Fruit fly (Drosophila melanogaster) whole organism, prepupa: ENCODE measurements around the gene CG9839.

Source experiments
- Blimp-1 ChIP-seq: fragments of 200-800 bp; sonication (Bioruptor generic); optimal IDR thresholded peaks from 3 replicates; lab custom pipeline; 2017; ENCODE audit warnings: missing biosample characterization, missing genetic modification characterization, mild to moderate bottlenecking, moderate library complexity, missing genetic modification reagents
- CG10669 ChIP-seq: fragments of 200-800 bp; sonication (Bioruptor generic); optimal IDR thresholded peaks from 3 replicates; lab custom pipeline; 2018; ENCODE audit warnings: missing biosample characterization, mild to moderate bottlenecking, missing genetic modification characterization, moderate library complexity
- CG1621 ChIP-seq: fragments of 200-800 bp; sonication (Bioruptor generic); optimal IDR thresholded peaks from 3 replicates; lab custom pipeline; 2018; ENCODE audit warnings: missing biosample characterization, mild to moderate bottlenecking, missing genetic modification characterization
- CG3919 ChIP-seq: fragments of 200-800 bp; sonication (Bioruptor generic); optimal IDR thresholded peaks from 3 replicates; lab custom pipeline; 2016; ENCODE audit warnings: missing biosample characterization, missing genetic modification characterization
- CG4318 ChIP-seq: fragments of 200-800 bp; sonication (Bioruptor generic); optimal IDR thresholded peaks from 3 replicates; lab custom pipeline; 2017; ENCODE audit warnings: missing biosample characterization, mild to moderate bottlenecking, missing genetic modification characterization
- CG6163 ChIP-seq: fragments of 200-800 bp; sonication (Bioruptor generic); IDR thresholded peaks from 3 replicates; pipeline ENCODE4 v1.3.6; 2022; ENCODE audit warnings: missing biosample characterization, missing genetic modification characterization
- CG6276 ChIP-seq: fragments of 200-800 bp; sonication (Bioruptor generic); optimal IDR thresholded peaks from 2 replicates; lab custom pipeline; 2017; ENCODE audit warnings: missing biosample characterization, mild to moderate bottlenecking, missing genetic modification characterization
- CG6792 ChIP-seq: fragments of 200-800 bp; sonication (Bioruptor generic); optimal IDR thresholded peaks from 3 replicates; lab custom pipeline; 2016; ENCODE audit warnings: missing biosample characterization, missing genetic modification characterization
- CG6808 ChIP-seq: fragments of 200-800 bp; sonication (Bioruptor generic); optimal IDR thresholded peaks from 3 replicates; lab custom pipeline; 2017; ENCODE audit warnings: missing biosample characterization, missing genetic modification characterization, mild to moderate bottlenecking, moderate library complexity, missing genetic modification reagents
- CG8119 ChIP-seq: fragments of 200-800 bp; sonication (Bioruptor generic); IDR thresholded peaks from 3 replicates; pipeline ENCODE4 v1.3.6; 2022; ENCODE audit warnings: missing biosample characterization, missing genetic modification characterization
- CG8319 ChIP-seq: fragments of 200-800 bp; sonication (Bioruptor generic); optimal IDR thresholded peaks from 3 replicates; lab custom pipeline; 2016; ENCODE audit warnings: missing biosample characterization, missing genetic modification characterization
- CG9139 ChIP-seq: fragments of 200-800 bp; sonication (Bioruptor generic); optimal IDR thresholded peaks from 3 replicates; lab custom pipeline; 2017; ENCODE audit warnings: missing biosample characterization, mild to moderate bottlenecking, missing genetic modification characterization
- Eip93F ChIP-seq: fragments of 200-800 bp; sonication (Bioruptor generic); optimal IDR thresholded peaks from 2 replicates; lab custom pipeline; 2016; ENCODE audit warnings: missing biosample characterization, mild to moderate bottlenecking, missing genetic modification characterization
- Ets96B ChIP-seq: fragments of 200-800 bp; optimal IDR thresholded peaks from 2 replicates; lab custom pipeline; 2019; ENCODE audit warnings: missing biosample characterization, mild to moderate bottlenecking, missing genetic modification characterization, moderate library complexity
- Gug ChIP-seq: fragments of 200-800 bp; sonication (Bioruptor generic); IDR thresholded peaks from 2 replicates; pipeline ENCODE4 v1.3.6; 2022; ENCODE audit warnings: missing biosample characterization, missing genetic modification characterization
- Hr39 ChIP-seq: fragments of 200-800 bp; sonication (Bioruptor generic); optimal IDR thresholded peaks from 2 replicates; lab custom pipeline; 2016; ENCODE audit warnings: missing biosample characterization, missing genetic modification characterization
- Lpt ChIP-seq: fragments of 200-800 bp; sonication (Bioruptor generic); optimal IDR thresholded peaks from 3 replicates; lab custom pipeline; 2016; ENCODE audit warnings: missing biosample characterization, missing genetic modification characterization
- Met ChIP-seq: fragments of 200-800 bp; sonication (Bioruptor generic); optimal IDR thresholded peaks from 3 replicates; lab custom pipeline; 2016; ENCODE audit warnings: missing biosample characterization, missing genetic modification characterization
- OdsH ChIP-seq: fragments of 200-800 bp; sonication (Bioruptor generic); optimal IDR thresholded peaks from 3 replicates; lab custom pipeline; 2016; ENCODE audit warnings: missing biosample characterization, missing genetic modification characterization
- Sox102F ChIP-seq: fragments of 200-800 bp; sonication (Bioruptor generic); optimal IDR thresholded peaks from 2 replicates; lab custom pipeline; 2016; ENCODE audit warnings: missing biosample characterization, mild to moderate bottlenecking, missing genetic modification characterization
- Sox15 ChIP-seq: fragments of 200-800 bp; sonication (Bioruptor generic); optimal IDR thresholded peaks from 3 replicates; lab custom pipeline; 2016; ENCODE audit warnings: missing biosample characterization, missing genetic modification characterization
- acj6 ChIP-seq: fragments of 200-800 bp; sonication (Bioruptor generic); optimal IDR thresholded peaks from 3 replicates; lab custom pipeline; 2016; ENCODE audit warnings: missing biosample characterization, missing genetic modification characterization
- cyc ChIP-seq: fragments of 200-800 bp; sonication (Bioruptor generic); optimal IDR thresholded peaks from 3 replicates; lab custom pipeline; 2016; ENCODE audit warnings: missing biosample characterization, missing genetic modification characterization
- dac ChIP-seq: fragments of 200-800 bp; sonication (Bioruptor generic); optimal IDR thresholded peaks from 2 replicates; lab custom pipeline; 2017; ENCODE audit warnings: missing biosample characterization, mild to moderate bottlenecking, missing genetic modification characterization
- dsx ChIP-seq: fragments of 200-800 bp; optimal IDR thresholded peaks from 3 replicates; lab custom pipeline; 2019; ENCODE audit warnings: missing biosample characterization, mild to moderate bottlenecking, missing genetic modification characterization, moderate library complexity; ENCODE audit not compliant: poor library complexity, severe bottlenecking
- eg ChIP-seq: fragments of 200-800 bp; sonication (Bioruptor generic); IDR thresholded peaks from 3 replicates; pipeline ENCODE4 v1.3.6; 2022; ENCODE audit warnings: missing biosample characterization, missing genetic modification characterization
- fd59A ChIP-seq: fragments of 200-800 bp; sonication (Bioruptor generic); optimal IDR thresholded peaks from 2 replicates; lab custom pipeline; 2017; ENCODE audit warnings: missing biosample characterization, mild to moderate bottlenecking, missing genetic modification characterization, missing genetic modification reagents
- fd85E ChIP-seq: fragments of 200-800 bp; sonication (Bioruptor generic); optimal IDR thresholded peaks from 3 replicates; lab custom pipeline; 2016; ENCODE audit warnings: missing biosample characterization, missing genetic modification characterization
- fkh ChIP-seq: fragments of 200-800 bp; sonication (Bioruptor generic); optimal IDR thresholded peaks from 3 replicates; lab custom pipeline; 2017; ENCODE audit warnings: missing biosample characterization, mild to moderate bottlenecking, missing genetic modification characterization, moderate library complexity
- lz ChIP-seq: fragments of 200-800 bp; sonication (Bioruptor generic); optimal IDR thresholded peaks from 3 replicates; lab custom pipeline; 2016; ENCODE audit warnings: missing biosample characterization, missing genetic modification characterization
- net ChIP-seq: fragments of 200-800 bp; sonication (Bioruptor generic); optimal IDR thresholded peaks from 3 replicates; lab custom pipeline; 2016; ENCODE audit warnings: missing biosample characterization, missing genetic modification characterization
- pdm3 ChIP-seq: fragments of 200-800 bp; sonication (Bioruptor generic); optimal IDR thresholded peaks from 3 replicates; lab custom pipeline; 2016; ENCODE audit warnings: missing biosample characterization, missing genetic modification characterization
- salr ChIP-seq, 2 experiments: fragments of 200-800 bp; sonication (Bioruptor generic); optimal IDR thresholded peaks; 3 replicates each; lab custom pipeline; 2016 to 2018; ENCODE audit warnings: missing biosample characterization in 2 of 2, missing genetic modification characterization in 2 of 2, mild to moderate bottlenecking in 1 of 2
- spab ChIP-seq: fragments of 200-800 bp; sonication (Bioruptor generic); optimal IDR thresholded peaks from 2 replicates; lab custom pipeline; 2017; ENCODE audit warnings: missing biosample characterization, mild to moderate bottlenecking, missing genetic modification characterization, missing genetic modification reagents
- ss ChIP-seq, 2 experiments: fragments of 200-800 bp; sonication (Bioruptor generic); optimal IDR thresholded peaks; 2 replicates in 1 of 2; 3 replicates in 1 of 2; lab custom pipeline; 2017 to 2018; ENCODE audit warnings: mild to moderate bottlenecking in 2 of 2, missing biosample characterization in 2 of 2, missing genetic modification characterization in 2 of 2, moderate library complexity in 1 of 2
- svp ChIP-seq: fragments of 200-800 bp; sonication (Bioruptor generic); peaks from one replicate; lab custom pipeline; 2016; ENCODE audit warnings: missing biosample characterization, missing genetic modification characterization
- topi ChIP-seq: fragments of 200-800 bp; sonication (Bioruptor generic); optimal IDR thresholded peaks from 3 replicates; lab custom pipeline; 2016; ENCODE audit warnings: missing biosample characterization, missing genetic modification characterization

The CG9839 gene

DNA sequence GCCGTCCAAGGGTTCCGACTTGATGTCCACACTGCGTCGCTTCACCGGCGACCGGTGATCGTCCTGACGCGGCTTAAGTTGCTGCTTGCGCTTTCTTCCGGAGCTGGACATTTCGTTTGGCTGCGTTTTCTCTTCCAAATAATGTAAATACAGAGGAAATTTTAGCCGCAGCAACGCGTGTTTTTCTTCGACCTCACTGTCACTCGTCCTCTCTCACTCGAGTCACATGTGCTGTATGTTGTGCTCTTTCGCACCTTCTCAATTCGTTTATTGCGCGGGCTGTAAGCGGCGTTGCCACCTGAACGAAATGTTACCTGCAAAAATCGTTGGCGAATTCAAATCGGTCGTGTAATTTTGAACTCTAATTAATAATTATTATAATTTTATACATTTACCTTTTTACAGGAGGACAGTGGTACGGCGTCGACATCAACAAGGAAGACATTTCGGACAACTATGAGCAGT lies at the start of gene CG9839:
Gene CG9839 (minus strand): TSS at position 415 of the 465 bp plus-strand sequence.
- TF ChIP-seq topi (GFP tag; lab: Kevin White, UChicago) (no peak), acj6 (GFP tag; lab: Kevin White, UChicago) (no peak), salr (GFP tag; optimal IDR thresholded peaks at IDR 0.05; lab: Kevin White, UChicago) (no peak), CG8319 (GFP tag; lab: Kevin White, UChicago) (no peak), pdm3 (GFP tag; lab: Kevin White, UChicago) (no peak), Sox15 (GFP tag; lab: Kevin White, UChicago) (no peak), CG6276 (GFP tag; lab: Kevin White, UChicago) (no peak), lz (GFP tag; lab: Kevin White, UChicago) (no peak), OdsH (GFP tag; lab: Kevin White, UChicago) (no peak), cyc (GFP tag; lab: Kevin White, UChicago) (no peak), fd85E (GFP tag; lab: Kevin White, UChicago) (no peak), Hr39 (no peak), CG3919 (no peak), Sox102F (GFP tag; lab: Kevin White, UChicago) (no peak), ss (GFP tag; optimal IDR thresholded peaks at IDR 0.05; lab: Kevin White, UChicago) (no peak), Met (GFP tag; lab: Kevin White, UChicago) (no peak), Lpt (GFP tag; lab: Kevin White, UChicago) (no peak), CG6808 (GFP tag; lab: Kevin White, UChicago) (no peak), dsx (GFP tag; lab: Kevin White, UChicago) (no peak), fd59A (GFP tag; lab: Kevin White, UChicago) (no peak)

- TF ChIP-seq fkh (GFP tag; lab: Kevin White, UChicago) (peak; percentile 16), acj6 (GFP tag; lab: Kevin White, UChicago) (no peak), fd85E (GFP tag; lab: Kevin White, UChicago) (no peak), CG10669 (GFP tag; lab: Kevin White, UChicago) (peak; percentile 15), Eip93F (GFP tag; lab: Kevin White, UChicago) (peak; percentile 50), Blimp-1 (GFP tag; lab: Kevin White, UChicago) (peak; percentile 88), net (GFP tag; lab: Kevin White, UChicago) (peak; percentile 4), Lpt (GFP tag; lab: Kevin White, UChicago) (peak; percentile 21), dac (no peak), Sox102F (GFP tag; lab: Kevin White, UChicago) (peak; percentile 26), dsx (GFP tag; lab: Kevin White, UChicago) (peak; percentile 54), Gug (GFP tag; lab: Robert Waterston, UW) (no peak), spab (GFP tag; lab: Kevin White, UChicago) (peak; percentile 48), CG3919 (peak; percentile 4), ss (GFP tag; optimal IDR thresholded peaks at IDR 0.05; lab: Kevin White, UChicago) (peak; percentile 79 to 84), lz (GFP tag; lab: Kevin White, UChicago) (no peak), svp (GFP tag; lab: Kevin White, UChicago) (peak; percentile 17), Ets96B (tag; lab: Kevin White, UChicago) (peak; percentile 55), CG6808 (GFP tag; lab: Kevin White, UChicago) (peak; percentile 83), CG4318 (GFP tag; lab: Kevin White, UChicago) (no peak), eg (GFP tag; lab: Robert Waterston, UW) (peak; percentile 45; the same call in 1 of the 3 replicates), CG1621 (tag; lab: Kevin White, UChicago) (peak; percentile 42), CG6792 (GFP tag; lab: Kevin White, UChicago) (no peak), CG8119 (GFP tag; lab: Robert Waterston, UW) (peak; percentile 30; the same call in 1 of the 3 replicates), CG6163 (GFP tag; lab: Robert Waterston, UW) (peak; percentile 67; the same call in 2 of the 3 replicates), Met (GFP tag; lab: Kevin White, UChicago) (no peak), CG9139 (peak; percentile 65)
These were observed 49.1 kb upstream of the CG9839 start for dm6 chr3R:8854619-8855206.
